Fruit fly (Drosophila melanogaster): ENCODE data around the gene Gr93b.

dm6 chr3R:21885450-21885849 lies 41.9 kb upstream of the Gr93b start, which contains the start of gene CG17819:
- TF ChIP-seq CG8478 (optimal IDR thresholded peaks at IDR 0.05) (no peak), CTCF (optimal IDR thresholded peaks at IDR 0.05) (no peak)
